Worm (Caenorhabditis elegans): ENCODE measurements around the gene hlh-10.

DNA sequence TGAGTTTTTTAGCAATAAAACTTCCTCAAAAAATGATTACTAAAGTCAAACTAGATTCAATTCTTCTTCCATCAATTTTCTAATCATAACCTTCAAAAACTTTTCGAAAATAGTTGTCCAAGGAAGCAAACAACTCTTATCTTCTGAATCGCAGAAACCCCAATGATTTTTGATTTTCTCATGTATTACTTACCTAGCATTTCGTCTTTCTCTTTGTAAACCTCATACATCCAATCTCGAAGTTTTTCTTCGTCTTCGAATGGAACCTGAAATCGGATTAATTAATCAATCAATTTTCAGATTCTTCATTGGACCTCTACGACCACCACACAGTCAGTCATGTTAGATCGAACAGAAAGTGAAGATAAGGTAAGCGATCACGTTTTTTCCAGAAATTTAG is 46.7 kb upstream of the hlh-10 start, which contains the start of gene K07B1.4:
- TF ChIP-seq syd-9 (tag; optimal IDR thresholded peaks at IDR 0.05) (no peak), ama-1 (optimal IDR thresholded peaks at IDR 0.05) (no peak), unc-86 (tag; optimal IDR thresholded peaks at IDR 0.05) (no peak), C08G9.2 (tag; optimal IDR thresholded peaks at IDR 0.05) (no peak), tbx-2 (tag; optimal IDR thresholded peaks at IDR 0.05) (no peak), ceh-2 (tag; optimal IDR thresholded peaks at IDR 0.05) (no peak), hlh-30 (tag; optimal IDR thresholded peaks at IDR 0.05; ENCODE audit: insufficient read depth) (no peak), pag-3 (tag; optimal IDR thresholded peaks at IDR 0.05; ENCODE audit: borderline replicate concordance) (no peak), pax-1 (tag; optimal IDR thresholded peaks at IDR 0.05) (no peak), pqm-1 (tag; optimal IDR thresholded peaks at IDR 0.05) (no peak), nfya-1 (tag; optimal IDR thresholded peaks at IDR 0.05) (no peak)
